Worm (Caenorhabditis elegans) whole organism, young adult: ENCODE measurements around the gene ins-11.

ENCODE experiments used
- B0035.1 ChIP-seq: sonication (generic microtip); optimal IDR thresholded peaks from 2 replicates; lab custom pipeline; 2016; ENCODE audit warnings: missing genetic modification characterization, mild to moderate bottlenecking, missing compliant biosample characterization, missing genotype, missing genetic modification reagents
- F57C9.4 ChIP-seq: sonication (generic microtip); optimal IDR thresholded peaks from 2 replicates; lab custom pipeline; 2017; ENCODE audit warnings: mild to moderate bottlenecking, missing genetic modification characterization, missing compliant biosample characterization
- K12H6.12 ChIP-seq: fragments of 200-800 bp; sonication (Bioruptor generic); optimal IDR thresholded peaks from 2 replicates; lab custom pipeline; 2018; ENCODE audit warnings: mild to moderate bottlenecking, missing genetic modification characterization, missing compliant biosample characterization
- Y53F4B.3 ChIP-seq: fragments of 200-800 bp; sonication (Bioruptor generic); IDR thresholded peaks from 2 replicates; pipeline ENCODE4 v1.3.6; 2022; ENCODE audit warnings: missing genetic modification reagents, missing genetic modification characterization, missing compliant biosample characterization
- Y95B8A.8 ChIP-seq: fragments of 200-800 bp; sonication (Bioruptor generic); IDR thresholded peaks from 2 replicates; pipeline ENCODE4 v1.3.6; 2022; ENCODE audit warnings: missing genetic modification reagents, missing genetic modification characterization, missing compliant biosample characterization
- aptf-2 ChIP-seq: fragments of 200-800 bp; sonication (Bioruptor generic); conservative IDR thresholded peaks from 2 replicates; pipeline ENCODE4 v1.3.6; 2022; ENCODE audit warnings: missing genetic modification reagents, missing genetic modification characterization, missing compliant biosample characterization
- athp-1 ChIP-seq: sonication (generic microtip); optimal IDR thresholded peaks from 2 replicates; lab custom pipeline; 2017; ENCODE audit warnings: mild to moderate bottlenecking, missing genetic modification characterization, missing compliant biosample characterization
- bed-1 ChIP-seq: fragments of 200-800 bp; sonication (Bioruptor generic); IDR thresholded peaks from 2 replicates; pipeline ENCODE4 v1.3.6; 2022; ENCODE audit warnings: missing genetic modification reagents, missing genetic modification characterization, missing compliant biosample characterization
- ceh-100 ChIP-seq: fragments of 200-800 bp; sonication (Bioruptor generic); IDR thresholded peaks from 2 replicates; pipeline ENCODE4 v1.3.6; 2022; ENCODE audit warnings: missing genetic modification reagents, missing genetic modification characterization, missing compliant biosample characterization
- dox-1 ChIP-seq: fragments of 200-800 bp; sonication (Bioruptor generic); IDR thresholded peaks from 2 replicates; pipeline ENCODE4 v1.3.6; 2022; ENCODE audit warnings: missing genetic modification reagents, missing genetic modification characterization, missing compliant biosample characterization
- egl-18 ChIP-seq: fragments of 200-800 bp; sonication (Bioruptor generic); IDR thresholded peaks from 2 replicates; pipeline ENCODE4 v1.3.6; 2022; ENCODE audit warnings: missing genetic modification reagents, missing genetic modification characterization, missing compliant biosample characterization
- egl-44 ChIP-seq: fragments of 200-800 bp; sonication (Bioruptor generic); IDR thresholded peaks from 2 replicates; pipeline ENCODE4 v1.3.6; 2022; ENCODE audit warnings: missing genetic modification reagents, missing genetic modification characterization, missing compliant biosample characterization
- egrh-3 ChIP-seq: fragments of 200-800 bp; sonication (Bioruptor generic); IDR thresholded peaks from 2 replicates; pipeline ENCODE4 v1.3.6; 2022; ENCODE audit warnings: missing genetic modification reagents, missing genetic modification characterization, missing compliant biosample characterization
- ets-4 ChIP-seq: fragments of 200-800 bp; sonication (Bioruptor generic); optimal IDR thresholded peaks from 2 replicates; lab custom pipeline; 2018; ENCODE audit warnings: mild to moderate bottlenecking, missing genetic modification characterization, missing compliant biosample characterization
- him-1 ChIP-seq: sonication (generic microtip); optimal IDR thresholded peaks from 2 replicates; lab custom pipeline; 2016; ENCODE audit warnings: missing genotype, missing genetic modification reagents, missing genetic modification characterization, missing compliant biosample characterization
- hmg-20 ChIP-seq: fragments of 200-800 bp; sonication (Bioruptor generic); IDR thresholded peaks from 2 replicates; pipeline ENCODE4 v1.3.6; 2022; ENCODE audit warnings: missing genetic modification reagents, missing genetic modification characterization, missing compliant biosample characterization
- let-607 ChIP-seq, 2 experiments: fragments of 200-800 bp in 1 of 2; sonication (Bioruptor generic) in 1 of 2; sonication (generic microtip) in 1 of 2; optimal IDR thresholded peaks; 2 replicates each; lab custom pipeline; 2016 to 2018; ENCODE audit warnings: mild to moderate bottlenecking in 2 of 2, missing compliant biosample characterization in 2 of 2, missing genetic modification characterization in 2 of 2, moderate library complexity in 2 of 2, missing genotype in 1 of 2
- lsl-1 ChIP-seq: fragments of 200-800 bp; sonication (Bioruptor generic); optimal IDR thresholded peaks from 2 replicates; lab custom pipeline; 2018; ENCODE audit warnings: mild to moderate bottlenecking, missing genetic modification characterization, moderate library complexity, missing compliant biosample characterization
- madf-10 ChIP-seq: sonication (generic microtip); optimal IDR thresholded peaks from 2 replicates; lab custom pipeline; 2016; ENCODE audit warnings: mild to moderate bottlenecking, missing genetic modification characterization, missing compliant biosample characterization
- nfya-1 ChIP-seq: sonication (generic microtip); optimal IDR thresholded peaks from 2 replicates; lab custom pipeline; 2017; ENCODE audit warnings: antibody characterized with exemption, missing compliant biosample characterization, missing genetic modification characterization, borderline replicate concordance; ENCODE audit not compliant: insufficient read depth
- nhr-80 ChIP-seq: sonication (generic microtip); optimal IDR thresholded peaks from 2 replicates; lab custom pipeline; 2016; ENCODE audit warnings: missing genetic modification characterization, missing compliant biosample characterization
- nhr-90 ChIP-seq: sonication (generic microtip); optimal IDR thresholded peaks from 2 replicates; lab custom pipeline; 2016; ENCODE audit warnings: missing genotype, mild to moderate bottlenecking, missing genetic modification characterization, missing compliant biosample characterization
- rcor-1 ChIP-seq: fragments of 200-800 bp; sonication (Bioruptor generic); IDR thresholded peaks from 2 replicates; pipeline ENCODE4 v1.3.6; 2022; ENCODE audit warnings: missing genetic modification reagents, missing genetic modification characterization, missing compliant biosample characterization
- repo-1 ChIP-seq: sonication (generic microtip); optimal IDR thresholded peaks from 2 replicates; lab custom pipeline; 2017; ENCODE audit warnings: mild to moderate bottlenecking, missing genetic modification characterization, missing compliant biosample characterization
- snpc-1.1 ChIP-seq: sonication (generic microtip); optimal IDR thresholded peaks from 2 replicates; lab custom pipeline; 2017; ENCODE audit warnings: missing genetic modification characterization, mild to moderate bottlenecking, missing compliant biosample characterization, antibody characterized with exemption, moderate library complexity, missing genotype, missing genetic modification reagents; ENCODE audit not compliant: insufficient read depth
- snpc-1.3 ChIP-seq: sonication (generic microtip); optimal IDR thresholded peaks from 2 replicates; lab custom pipeline; 2017; ENCODE audit warnings: missing genetic modification characterization, mild to moderate bottlenecking, missing compliant biosample characterization, antibody characterized with exemption, moderate library complexity, missing genotype, missing genetic modification reagents; ENCODE audit not compliant: insufficient read depth
- snpc-4 ChIP-seq, 5 experiments: fragments of 150-350 bp in 1 of 5; sonication (generic microtip) in 4 of 5; optimal IDR thresholded peaks; 2 replicates each; lab custom pipeline; 2014 to 2018; ENCODE audit warnings: missing genetic modification characterization in 5 of 5, missing biosample characterization in 3 of 5, antibody characterized with exemption in 2 of 5, mild to moderate bottlenecking in 2 of 5, missing compliant biosample characterization in 2 of 5, missing genotype in 2 of 5, moderate library complexity in 2 of 5, missing genetic modification reagents in 1 of 5
- unc-62 ChIP-seq: fragments of 150-350 bp; optimal IDR thresholded peaks from 2 replicates; lab custom pipeline; 2014; ENCODE audit warnings: missing biosample characterization, missing genetic modification reagents, missing genetic modification characterization
- zfh-2 ChIP-seq: fragments of 200-800 bp; sonication (Bioruptor generic); conservative IDR thresholded peaks from 2 replicates; pipeline ENCODE4 v1.3.6; 2022; ENCODE audit warnings: missing genetic modification reagents, missing genetic modification characterization, missing compliant biosample characterization
- ztf-3 ChIP-seq: fragments of 200-800 bp; sonication (Bioruptor generic); optimal IDR thresholded peaks from 2 replicates; lab custom pipeline; 2018; ENCODE audit warnings: mild to moderate bottlenecking, missing genetic modification characterization, missing compliant biosample characterization

The ins-11 gene

ce11 chrII:5578035-5578434, 21.5 kb downstream of the ins-11 start, which contains the start of gene T25E4.1:
T25E4.1 (plus strand) TSS chrII:5578335.
- TF ChIP-seq rcor-1 (GFP tag; lab: Robert Waterston, UW): no peak
- TF ChIP-seq madf-10 (tag; lab: Kevin White, UChicago): no peak
- TF ChIP-seq hmg-20 (GFP tag; lab: Robert Waterston, UW): no peak
- no peak for TF ChIP-seq him-1 (tag; lab: Kevin White, UChicago)
- TF ChIP-seq aptf-2 (GFP tag; lab: Robert Waterston, UW): no peak
- TF ChIP-seq athp-1 (tag; lab: Kevin White, UChicago): no peak
- TF ChIP-seq nhr-80 (tag; lab: Kevin White, UChicago): no peak
- TF ChIP-seq snpc-4 (GFP tag; optimal IDR thresholded peaks at IDR 0.05; lab: Kevin White, UChicago): no peak
- TF ChIP-seq snpc-4 (tag; optimal IDR thresholded peaks at IDR 0.05; lab: Kevin White, UChicago): no peak
- no peak for TF ChIP-seq F57C9.4
- no peak for TF ChIP-seq snpc-1.3 (tag; lab: Kevin White, UChicago)
- TF ChIP-seq ets-4: no peak
- TF ChIP-seq repo-1 (tag; lab: Kevin White, UChicago): no peak
- TF ChIP-seq snpc-1.1 (tag; lab: Kevin White, UChicago): no peak
- TF ChIP-seq, all 124 proteins: peak for 0

DNA sequence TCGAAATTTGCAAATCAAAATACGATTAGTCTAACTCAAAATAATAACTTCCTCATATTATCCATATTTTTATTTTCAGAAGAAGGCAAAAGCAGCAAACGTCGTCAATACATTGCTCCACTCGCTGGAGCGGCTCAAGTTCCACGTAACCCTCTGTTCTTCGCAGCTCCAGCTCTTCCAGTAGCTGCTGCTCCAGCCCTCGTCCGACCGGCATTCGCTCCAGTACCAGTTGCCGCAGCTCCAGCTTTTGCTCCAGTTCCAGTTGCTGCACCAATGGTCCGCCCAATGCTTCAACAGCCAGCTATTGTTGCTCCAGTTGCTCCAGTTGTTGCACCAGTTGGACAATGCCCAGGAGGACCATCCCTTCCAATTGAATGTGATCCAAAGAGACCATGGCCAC, 22.2 kb downstream of the ins-11 start:
- TF ChIP-seq K12H6.12 (tag; lab: Kevin White, UChicago): no peak
- TF ChIP-seq zfh-2 (GFP tag; lab: Robert Waterston, UW): peak; percentile 74; the same call in 1 of the 2 replicates
- peak; percentile 76 for TF ChIP-seq egrh-3

ce11 chrII:5579236-5579635, 22.7 kb downstream of the ins-11 start:
- TF ChIP-seq snpc-1.3 (tag; lab: Kevin White, UChicago): no peak
- no peak for TF ChIP-seq him-1 (tag; lab: Kevin White, UChicago)
- TF ChIP-seq bed-1 (GFP tag; lab: Robert Waterston, UW): 0 out of 2 replicates have a peak, but pooled peaks have one; percentile 56
- TF ChIP-seq Y53F4B.3 (GFP tag; lab: Robert Waterston, UW): no peak

ce11 chrII:5582309-5582708, 25.8 kb downstream of the ins-11 start, which contains the start of gene T25E4.2:
T25E4.2 (minus strand) TSS chrII:5582409.
- no peak for TF ChIP-seq Y53F4B.3 (GFP tag; lab: Robert Waterston, UW)
- TF ChIP-seq egl-18 (GFP tag; lab: Robert Waterston, UW): no peak
- no peak for TF ChIP-seq nfya-1 (tag; lab: Kevin White, UChicago)
- TF ChIP-seq B0035.1 (tag; lab: Kevin White, UChicago): no peak

DNA sequence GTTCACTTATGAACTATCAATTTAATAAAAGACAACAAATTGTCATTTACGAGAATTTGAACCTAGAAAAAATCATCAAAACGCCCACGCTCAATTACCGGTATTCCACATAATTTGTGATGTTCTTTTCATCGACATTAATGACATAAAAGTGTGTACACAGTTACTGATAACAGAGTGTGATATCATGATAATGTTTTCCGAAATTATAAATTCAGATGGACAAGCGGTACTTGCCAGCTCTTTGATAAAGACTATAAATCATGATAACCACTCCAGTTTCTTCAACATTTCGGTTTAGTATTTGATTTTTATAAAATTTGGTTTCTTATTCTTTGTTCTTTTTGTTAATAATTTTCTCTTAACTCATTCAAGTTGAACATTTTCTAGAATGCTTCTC, 29.3 kb downstream of the ins-11 start, which contains the start of gene lys-8:
TSS of gene lys-8 (plus strand) at position 391 of the 400 bp plus-strand sequence.
- TF ChIP-seq unc-62 (no peak), nhr-90 (tag; lab: Kevin White, UChicago) (no peak), ets-4 (peak; percentile 44), lsl-1 (GFP tag; lab: Kevin White, UChicago) (no peak), ztf-3 (no peak), Y95B8A.8 (GFP tag; lab: Robert Waterston, UW) (no peak), egl-44 (no peak), nhr-80 (tag; lab: Kevin White, UChicago) (peak; percentile 93), let-607 (tag; optimal IDR thresholded peaks at IDR 0.05; lab: Kevin White, UChicago) (peak in 1 of 2 experiments; percentile 13), snpc-4 (GFP tag; optimal IDR thresholded peaks at IDR 0.05; lab: Kevin White, UChicago) (no peak), snpc-4 (tag; optimal IDR thresholded peaks at IDR 0.05; lab: Kevin White, UChicago) (peak in 1 of 4 experiments; percentile 49), dox-1 (GFP tag; lab: Robert Waterston, UW) (peak; percentile 46; the same call in 1 of the 2 replicates), ceh-100 (GFP tag; lab: Robert Waterston, UW) (no peak)
